Worm (Caenorhabditis elegans): ENCODE data around the gene srt-67.

Gene srt-67

DNA sequence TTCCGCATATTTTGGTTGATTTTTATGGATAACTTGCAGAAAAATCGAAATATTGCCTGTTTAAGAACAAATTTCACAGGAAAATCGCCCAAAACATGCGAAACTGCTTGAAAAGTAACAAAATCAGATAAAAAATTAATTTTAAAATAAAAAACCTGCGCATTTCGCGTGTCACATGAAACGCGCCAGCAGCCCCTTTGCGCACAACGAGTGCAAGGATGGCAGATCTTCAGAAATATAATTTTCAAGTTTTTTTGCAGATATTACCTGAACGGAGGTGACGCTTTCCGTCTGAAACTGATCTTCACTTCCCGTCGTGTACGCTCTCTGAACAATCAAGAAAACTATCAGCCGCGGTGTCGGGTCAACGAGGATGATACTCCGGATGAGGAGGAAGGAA, 17.7 kb upstream of the srt-67 start (continued):
- TF ChIP-seq attf-4 (tag; optimal IDR thresholded peaks at IDR 0.05) (no peak), mxl-3 (GFP tag; optimal IDR thresholded peaks at IDR 0.05) (no peak), egl-27 (tag; optimal IDR thresholded peaks at IDR 0.05) (no peak), nhr-42 (GFP tag; IDR thresholded peaks at IDR 0.05) (no peak), vab-7 (GFP tag; IDR thresholded peaks at IDR 0.05) (no peak), ZK337.2 (GFP tag; IDR thresholded peaks at IDR 0.05) (no peak), Y75B8A.6 (GFP tag; IDR thresholded peaks at IDR 0.05) (no peak), mep-1 (tag; optimal IDR thresholded peaks at IDR 0.05) (peak; percentile 34), unc-62 (GFP tag; optimal IDR thresholded peaks at IDR 0.05 in 1 of 2) (no peak), unc-62 (tag; optimal IDR thresholded peaks at IDR 0.05) (no peak), nhr-237 (tag; optimal IDR thresholded peaks at IDR 0.05) (no peak), ztf-11 (tag; optimal IDR thresholded peaks at IDR 0.05) (no peak), ceh-20 (GFP tag; IDR thresholded peaks at IDR 0.05) (no peak), ces-1 (GFP tag; optimal IDR thresholded peaks at IDR 0.05) (no peak), daf-8 (GFP tag; IDR thresholded peaks at IDR 0.05) (no peak), hif-1 (tag; optimal IDR thresholded peaks at IDR 0.05) (no peak), nhr-102 (tag; optimal IDR thresholded peaks at IDR 0.05) (no peak), madf-9 (GFP tag; conservative IDR thresholded peaks at IDR 0.05) (no peak), F49E8.2 (tag; optimal IDR thresholded peaks at IDR 0.05; ENCODE audit: borderline replicate concordance) (no peak), egl-43 (GFP tag; IDR thresholded peaks at IDR 0.05) (peak; percentile 62; the same call in 1 of the 2 replicates), php-3 (GFP tag; IDR thresholded peaks at IDR 0.05) (no peak), nhr-76 (tag; optimal IDR thresholded peaks at IDR 0.05) (no peak), tag-97 (GFP tag; IDR thresholded peaks at IDR 0.05) (no peak), daf-19 (GFP tag; conservative IDR thresholded peaks at IDR 0.05) (no peak), hlh-11 (tag; optimal IDR thresholded peaks at IDR 0.05) (peak; percentile 36), nhr-28 (tag; optimal IDR thresholded peaks at IDR 0.05) (no peak), fos-1 (tag; optimal IDR thresholded peaks at IDR 0.05) (no peak), tra-1 (GFP tag; IDR thresholded peaks at IDR 0.05) (no peak), zfp-2 (tag; optimal IDR thresholded peaks at IDR 0.05) (no peak), saeg-2 (GFP tag; IDR thresholded peaks at IDR 0.05) (no peak), lin-1 (GFP tag; IDR thresholded peaks at IDR 0.05) (no peak), ZK546.5 (tag; optimal IDR thresholded peaks at IDR 0.05) (no peak), nhr-111 (GFP tag; optimal IDR thresholded peaks at IDR 0.05) (no peak)

DNA sequence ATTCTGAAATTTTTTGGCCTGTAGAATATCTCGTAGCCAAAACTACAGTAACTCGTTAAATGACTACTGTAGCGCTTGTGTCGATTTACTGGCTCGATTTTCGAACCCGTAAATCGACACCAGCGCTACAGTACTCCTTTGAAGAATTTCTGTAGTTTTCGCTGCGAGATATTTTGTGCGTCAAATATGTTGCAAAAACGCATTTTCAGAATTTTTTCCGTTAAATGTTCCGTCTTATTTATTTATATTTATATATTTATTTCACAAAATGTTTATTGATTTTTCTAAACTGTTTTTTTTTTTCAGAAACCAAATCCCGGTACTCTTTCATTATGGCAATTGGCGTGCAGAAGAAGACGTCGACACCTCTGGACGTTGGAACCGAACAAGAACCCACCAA, 16.5 kb upstream of the srt-67 start, which contains the start of gene natc-2:
Gene natc-2 (plus strand): TSS at position 301 of the 400 bp plus-strand sequence.
- TF ChIP-seq ceh-82 (tag; optimal IDR thresholded peaks at IDR 0.05), result no peak
- TF ChIP-seq snpc-1.2 (GFP tag; IDR thresholded peaks at IDR 0.05), result no peak
- no peak for TF ChIP-seq lin-39 (tag; optimal IDR thresholded peaks at IDR 0.05)
- TF ChIP-seq ceh-44 (GFP tag; IDR thresholded peaks at IDR 0.05), result no peak
- TF ChIP-seq attf-4 (tag; optimal IDR thresholded peaks at IDR 0.05), result no peak
- TF ChIP-seq lin-38 (GFP tag; IDR thresholded peaks at IDR 0.05), result no peak
- TF ChIP-seq tra-1 (GFP tag; IDR thresholded peaks at IDR 0.05), result no peak
- no peak for TF ChIP-seq lin-15B (tag; optimal IDR thresholded peaks at IDR 0.05)
- TF ChIP-seq lir-3 (tag; optimal IDR thresholded peaks at IDR 0.05), result no peak
- no peak for TF ChIP-seq mdt-29 (GFP tag; IDR thresholded peaks at IDR 0.05)
- no peak for TF ChIP-seq zfp-2 (tag; optimal IDR thresholded peaks at IDR 0.05)
- no peak for TF ChIP-seq hlh-30 (tag; optimal IDR thresholded peaks at IDR 0.05; ENCODE audit: insufficient read depth)
- no peak for TF ChIP-seq F26F4.8 (GFP tag; conservative IDR thresholded peaks at IDR 0.05)
- TF ChIP-seq dmd-6 (GFP tag; IDR thresholded peaks at IDR 0.05), result no peak
- no peak for TF ChIP-seq nhr-11 (tag; optimal IDR thresholded peaks at IDR 0.05)
- no peak for TF ChIP-seq lsy-2 (tag; optimal IDR thresholded peaks at IDR 0.05)
- TF ChIP-seq mdl-1 (tag; optimal IDR thresholded peaks at IDR 0.05), result no peak
- no peak for TF ChIP-seq tag-97 (GFP tag; IDR thresholded peaks at IDR 0.05)
- TF ChIP-seq T20F7.1 (GFP tag; optimal IDR thresholded peaks at IDR 0.05), result no peak
- TF ChIP-seq zfp-3 (GFP tag; conservative IDR thresholded peaks at IDR 0.05), result no peak

Data from whole organism, L4 larva.